Worm (Caenorhabditis elegans): Measurements from ENCODE around the gene kars-1.

DNA sequence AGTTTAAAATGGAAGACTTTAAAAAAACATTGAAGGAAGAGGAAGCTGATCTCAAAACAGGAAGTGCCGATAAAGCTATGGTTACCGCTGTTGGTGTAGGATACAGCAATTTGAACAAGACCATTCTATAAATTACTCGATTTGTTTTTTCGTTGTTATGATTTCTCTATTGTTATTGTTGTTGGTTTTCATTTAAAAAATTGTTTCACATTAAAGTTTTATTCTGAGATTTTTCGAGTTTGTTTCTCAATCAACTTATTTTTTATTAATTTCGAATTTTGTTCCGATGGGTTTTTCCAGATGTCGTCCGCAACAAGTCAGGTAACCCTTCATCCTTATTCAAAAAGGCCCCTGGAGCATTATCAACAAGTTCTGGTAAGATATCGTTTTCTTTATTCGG, 20.4 kb downstream of the kars-1 start, which contains the start of gene ZK1127.12:
- TF ChIP-seq flt-1 (GFP tag; IDR thresholded peaks at IDR 0.05): no peak
- TF ChIP-seq tab-1 (GFP tag; IDR thresholded peaks at IDR 0.05): no peak
- TF ChIP-seq ref-1 (GFP tag; conservative IDR thresholded peaks at IDR 0.05): no peak
- TF ChIP-seq cog-1 (tag; optimal IDR thresholded peaks at IDR 0.05): no peak
- no peak for TF ChIP-seq T22C8.4 (GFP tag; IDR thresholded peaks at IDR 0.05)
- no peak for TF ChIP-seq klf-2 (GFP tag; conservative IDR thresholded peaks at IDR 0.05)
- TF ChIP-seq ztf-23 (GFP tag; IDR thresholded peaks at IDR 0.05): no peak
